Fruit fly (Drosophila melanogaster): Measurements from ENCODE around the gene CG44001.

DNA sequence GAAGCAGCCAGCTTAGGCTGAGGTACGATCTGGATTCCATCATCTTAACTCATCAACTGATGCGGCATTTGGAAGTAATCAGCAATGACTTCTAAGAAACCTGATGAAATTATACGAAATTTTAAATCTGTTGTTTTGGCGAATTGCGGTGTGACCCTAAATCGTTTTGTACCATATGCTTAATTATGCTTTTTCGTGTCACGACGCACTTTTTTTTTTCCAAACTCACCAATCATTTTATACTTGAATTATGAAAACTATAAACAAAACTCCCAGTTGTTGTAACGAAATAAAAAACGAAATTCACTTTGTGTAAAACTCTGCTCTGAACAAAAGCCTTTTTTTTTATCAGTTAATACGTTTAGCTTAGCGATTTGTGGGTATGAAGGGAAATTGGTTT lies 15.0 kb downstream of the CG44001 start, which contains the start of gene Nepl3:
- TF ChIP-seq gl (tag; optimal IDR thresholded peaks at IDR 0.05) = no peak
- TF ChIP-seq CG8301 (tag; optimal IDR thresholded peaks at IDR 0.05) = no peak
- TF ChIP-seq Ets98B (GFP tag; IDR thresholded peaks at IDR 0.05) = no peak
- TF ChIP-seq CG9948 (tag; optimal IDR thresholded peaks at IDR 0.05) = no peak
- TF ChIP-seq EcR (GFP tag; optimal IDR thresholded peaks at IDR 0.05) = no peak
- no peak for TF ChIP-seq CG15710 (tag; optimal IDR thresholded peaks at IDR 0.05)
- no peak for TF ChIP-seq CG13204 (GFP tag; optimal IDR thresholded peaks at IDR 0.05)
- TF ChIP-seq CG34367 (tag; optimal IDR thresholded peaks at IDR 0.05) = no peak
- no peak for TF ChIP-seq CG17806 (tag; optimal IDR thresholded peaks at IDR 0.05)
- TF ChIP-seq CG32121 (GFP tag; IDR thresholded peaks at IDR 0.05) = no peak
- no peak for TF ChIP-seq Pif1A (GFP tag; optimal IDR thresholded peaks at IDR 0.05)
- no peak for TF ChIP-seq CG14655 (GFP tag; optimal IDR thresholded peaks at IDR 0.05)
- no peak for TF ChIP-seq CG10348 (GFP tag; IDR thresholded peaks at IDR 0.05)
- no peak for TF ChIP-seq D1 (tag; optimal IDR thresholded peaks at IDR 0.05)
